Fruit fly (Drosophila melanogaster): ENCODE data around the gene CG32500.

The CG32500 gene

dm6 chrX:21630160-21630738 is 6.7 kb upstream of the CG32500 start (continued):
- TF ChIP-seq sens (GFP tag) (peak; percentile 56), nmo (GFP tag; optimal IDR thresholded peaks at IDR 0.05) (peak; percentile 9), hkb (optimal IDR thresholded peaks at IDR 0.05) (no peak), hkb (GFP tag; IDR thresholded peaks at IDR 0.05) (no peak), row (GFP tag; IDR thresholded peaks at IDR 0.05) (peak; percentile 64; the same call in 2 of the 3 replicates), CoRest (tag; optimal IDR thresholded peaks at IDR 0.05) (peak; percentile 29), mam (GFP tag; optimal IDR thresholded peaks at IDR 0.05) (no peak), CG4707 (GFP tag; optimal IDR thresholded peaks at IDR 0.05) (no peak), Dref (GFP tag; IDR thresholded peaks at IDR 0.05) (peak; percentile 54; the same call in 1 of the 2 replicates), scrt (GFP tag; optimal IDR thresholded peaks at IDR 0.05) (no peak), CG7357 (GFP tag; IDR thresholded peaks at IDR 0.05) (peak; percentile 77), Doc3 (GFP tag; IDR thresholded peaks at IDR 0.05; ENCODE audit: partially characterized antibody) (no peak), Optix (GFP tag; IDR thresholded peaks at IDR 0.05) (no peak), CG16813 (GFP tag; IDR thresholded peaks at IDR 0.05; ENCODE audit: partially characterized antibody) (peak; percentile 46; the same call in 2 of the 3 replicates), Med (GFP tag) (peak; percentile 26), br (optimal IDR thresholded peaks at IDR 0.05) (no peak), Dip2 (GFP tag; IDR thresholded peaks at IDR 0.05) (no peak), CG33557 (GFP tag; optimal IDR thresholded peaks at IDR 0.05) (no peak), sens-2 (GFP tag; IDR thresholded peaks at IDR 0.05) (no peak), CG16815 (GFP tag; optimal IDR thresholded peaks at IDR 0.05) (no peak), CG1603 (tag; optimal IDR thresholded peaks at IDR 0.05) (peak; percentile 7), vfl (GFP tag; optimal IDR thresholded peaks at IDR 0.05) (no peak), CG6813 (GFP tag; optimal IDR thresholded peaks at IDR 0.05) (no peak), CG9817 (tag; optimal IDR thresholded peaks at IDR 0.05) (peak; percentile 33), CG1024 (GFP tag; IDR thresholded peaks at IDR 0.05) (peak; percentile 70), BEAF-32 (GFP tag; optimal IDR thresholded peaks at IDR 0.05) (peak; percentile 66), Dfd (GFP tag; optimal IDR thresholded peaks at IDR 0.05) (peak in 1 of 2 experiments; percentile 32), CG17361 (GFP tag; IDR thresholded peaks at IDR 0.05) (peak; percentile 44; the same call in 1 of the 3 replicates)

dm6 chrX:21629482-21630159 is 6.1 kb upstream of the CG32500 start, which contains the start of gene DIP1:
TSS of gene DIP1 (minus strand) at chrX:21630148.
- TF ChIP-seq nom (GFP tag; optimal IDR thresholded peaks at IDR 0.05) (peak; percentile 27), CG1233 (GFP tag; optimal IDR thresholded peaks at IDR 0.05) (no peak), CG2678 (tag; optimal IDR thresholded peaks at IDR 0.05) (peak; percentile 12), NFAT (GFP tag; IDR thresholded peaks at IDR 0.05) (no peak), CG6254 (GFP tag; optimal IDR thresholded peaks at IDR 0.05) (peak; percentile 9), Gsc (GFP tag; IDR thresholded peaks at IDR 0.05) (no peak), CG17912 (GFP tag; optimal IDR thresholded peaks at IDR 0.05) (no peak), crc (GFP tag; optimal IDR thresholded peaks at IDR 0.05) (no peak), Trl (optimal IDR thresholded peaks at IDR 0.05) (no peak), Trl (GFP tag; optimal IDR thresholded peaks at IDR 0.05) (peak; percentile 9), CG11504 (tag; optimal IDR thresholded peaks at IDR 0.05) (peak; percentile 21), Fer1 (GFP tag; optimal IDR thresholded peaks at IDR 0.05) (peak; percentile 9), CG14860 (GFP tag; IDR thresholded peaks at IDR 0.05; ENCODE audit: partially characterized antibody) (no peak), bbx (GFP tag; IDR thresholded peaks at IDR 0.05; ENCODE audit: partially characterized antibody) (0 out of 2 replicates have a peak, but pooled peaks have one; percentile 6), Neu2 (GFP tag; optimal IDR thresholded peaks at IDR 0.05; ENCODE audit: borderline replicate concordance) (no peak), pb (GFP tag; optimal IDR thresholded peaks at IDR 0.05) (no peak), Dfd (GFP tag; optimal IDR thresholded peaks at IDR 0.05) (no peak), CG9876 (GFP tag; optimal IDR thresholded peaks at IDR 0.05) (no peak), Dip2 (GFP tag; IDR thresholded peaks at IDR 0.05) (no peak), Jarid2 (GFP tag; optimal IDR thresholded peaks at IDR 0.05) (peak; percentile 69), CG14014 (GFP tag; IDR thresholded peaks at IDR 0.05) (peak; percentile 56; the same call in 1 of the 2 replicates), CG10543 (GFP tag; optimal IDR thresholded peaks at IDR 0.05) (no peak), CG7745 (tag; optimal IDR thresholded peaks at IDR 0.05) (no peak), CG31441 (GFP tag; IDR thresholded peaks at IDR 0.05) (peak; percentile 34; the same call in 1 of the 2 replicates)

All from whole organism, embryonic.